Fruit fly (Drosophila melanogaster): ENCODE results near the gene Ns3.

The Ns3 gene

dm6 chrX:1464033-1464432 lies at the start of gene Ns3 (continued):
- peak; percentile 28 for TF ChIP-seq CG9797 (GFP tag; optimal IDR thresholded peaks at IDR 0.05)
- TF ChIP-seq wor (GFP tag; IDR thresholded peaks at IDR 0.05): no peak
- TF ChIP-seq Dbx (GFP tag; IDR thresholded peaks at IDR 0.05): no peak
- no peak for TF ChIP-seq CG6689 (GFP tag; IDR thresholded peaks at IDR 0.05)
- no peak for TF ChIP-seq so (GFP tag; IDR thresholded peaks at IDR 0.05)
- peak; percentile 71 for TF ChIP-seq MESR4 (GFP tag; optimal IDR thresholded peaks at IDR 0.05)
- TF ChIP-seq chn (GFP tag; optimal IDR thresholded peaks at IDR 0.05): no peak
- no peak for TF ChIP-seq Usf (GFP tag; optimal IDR thresholded peaks at IDR 0.05)
- no peak for TF ChIP-seq CG1647 (GFP tag; optimal IDR thresholded peaks at IDR 0.05)
- no peak for TF ChIP-seq Spps (tag; optimal IDR thresholded peaks at IDR 0.05)
- no peak for TF ChIP-seq CG16815 (GFP tag; optimal IDR thresholded peaks at IDR 0.05)
- no peak for TF ChIP-seq CG12942 (GFP tag; optimal IDR thresholded peaks at IDR 0.05)
- TF ChIP-seq CG7357 (GFP tag; IDR thresholded peaks at IDR 0.05): no peak
- no peak for TF ChIP-seq CG13424 (tag; optimal IDR thresholded peaks at IDR 0.05)
- TF ChIP-seq CG11504 (tag; optimal IDR thresholded peaks at IDR 0.05): no peak
- TF ChIP-seq Hr51 (GFP tag; optimal IDR thresholded peaks at IDR 0.05): no peak
- no peak for TF ChIP-seq az2 (GFP tag; optimal IDR thresholded peaks at IDR 0.05)
- TF ChIP-seq CG43689 (GFP tag; IDR thresholded peaks at IDR 0.05): no peak
- TF ChIP-seq B-H2 (GFP tag; optimal IDR thresholded peaks at IDR 0.05): no peak
- TF ChIP-seq CG5180 (GFP tag; optimal IDR thresholded peaks at IDR 0.05): no peak
- TF ChIP-seq CG3847 (GFP tag; IDR thresholded peaks at IDR 0.05): peak; percentile 32; the same call in 1 of the 2 replicates
- no peak for TF ChIP-seq CG11085 (GFP tag; IDR thresholded peaks at IDR 0.05)
- no peak for TF ChIP-seq ham (GFP tag; IDR thresholded peaks at IDR 0.05)
- no peak for TF ChIP-seq jigr1 (GFP tag; IDR thresholded peaks at IDR 0.05)
- TF ChIP-seq CG12659 (GFP tag; optimal IDR thresholded peaks at IDR 0.05): peak; percentile 15
- TF ChIP-seq nom (GFP tag; optimal IDR thresholded peaks at IDR 0.05): no peak
- no peak for TF ChIP-seq bsh (GFP tag; optimal IDR thresholded peaks at IDR 0.05)
- TF ChIP-seq mirr (GFP tag; optimal IDR thresholded peaks at IDR 0.05): no peak
- TF ChIP-seq Atf3 (GFP tag; optimal IDR thresholded peaks at IDR 0.05): no peak
- no peak for TF ChIP-seq CG17912 (GFP tag; optimal IDR thresholded peaks at IDR 0.05)
- no peak for TF ChIP-seq CG18619 (GFP tag; optimal IDR thresholded peaks at IDR 0.05)
- no peak for TF ChIP-seq Optix (GFP tag; IDR thresholded peaks at IDR 0.05)
- no peak for TF ChIP-seq TFAM (GFP tag; optimal IDR thresholded peaks at IDR 0.05)
- TF ChIP-seq E2f2 (GFP tag; IDR thresholded peaks at IDR 0.05): peak; percentile 95
- TF ChIP-seq CG14710 (tag; optimal IDR thresholded peaks at IDR 0.05): peak; percentile 50
- peak; percentile 82 for TF ChIP-seq nerfin-2 (GFP tag; IDR thresholded peaks at IDR 0.05; ENCODE audit: partially characterized antibody)
- no peak for TF ChIP-seq H2.0 (GFP tag; IDR thresholded peaks at IDR 0.05)
- TF ChIP-seq cg (GFP tag; optimal IDR thresholded peaks at IDR 0.05): peak; percentile 1
- TF ChIP-seq CG9215 (GFP tag; IDR thresholded peaks at IDR 0.05): no peak
- TF ChIP-seq Trl (optimal IDR thresholded peaks at IDR 0.05): no peak
- no peak for TF ChIP-seq Trl (GFP tag; optimal IDR thresholded peaks at IDR 0.05)
- no peak for TF ChIP-seq wek (GFP tag; optimal IDR thresholded peaks at IDR 0.05)
- TF ChIP-seq CG6254 (GFP tag; optimal IDR thresholded peaks at IDR 0.05): no peak
- TF ChIP-seq gfzf (GFP tag; optimal IDR thresholded peaks at IDR 0.05): peak; percentile 40
- no peak for TF ChIP-seq CG11247 (GFP tag; IDR thresholded peaks at IDR 0.05)
- TF ChIP-seq CG11456 (GFP tag; IDR thresholded peaks at IDR 0.05): no peak
- no peak for TF ChIP-seq fd96Cb (tag; optimal IDR thresholded peaks at IDR 0.05)
- no peak for TF ChIP-seq repo (GFP tag; optimal IDR thresholded peaks at IDR 0.05)
- no peak for TF ChIP-seq Aef1 (GFP tag; IDR thresholded peaks at IDR 0.05)
- no peak for TF ChIP-seq HHEX (GFP tag; optimal IDR thresholded peaks at IDR 0.05)
- TF ChIP-seq Tbp (GFP tag; optimal IDR thresholded peaks at IDR 0.05): no peak
- no peak for TF ChIP-seq CG12769 (tag; optimal IDR thresholded peaks at IDR 0.05)

All from whole organism, embryonic.